Worm (Caenorhabditis elegans): ENCODE results near the gene ZK669.2.

Gene ZK669.2

ce11 chrII:7977513-7977912, 39.5 kb upstream of the ZK669.2 start:
- TF ChIP-seq pag-3 (tag; optimal IDR thresholded peaks at IDR 0.05; ENCODE audit: borderline replicate concordance, insufficient read depth), result no peak
- no peak for TF ChIP-seq lin-15B (tag; optimal IDR thresholded peaks at IDR 0.05)
- TF ChIP-seq hpl-2 (GFP tag; optimal IDR thresholded peaks at IDR 0.05), result no peak
- no peak for TF ChIP-seq grh-1 (GFP tag; IDR thresholded peaks at IDR 0.05)
- no peak for TF ChIP-seq zip-4 (GFP tag; optimal IDR thresholded peaks at IDR 0.05)
- TF ChIP-seq snu-23 (GFP tag; optimal IDR thresholded peaks at IDR 0.05), result no peak
- peak; percentile 9 for TF ChIP-seq nhr-20 (tag; optimal IDR thresholded peaks at IDR 0.05)
- TF ChIP-seq C04F5.9 (tag; optimal IDR thresholded peaks at IDR 0.05), result no peak
- TF ChIP-seq sptf-1 (tag; optimal IDR thresholded peaks at IDR 0.05), result no peak
- peak; percentile 82 for TF ChIP-seq fkh-8 (tag; optimal IDR thresholded peaks at IDR 0.05)
- no peak for TF ChIP-seq pax-3 (tag; optimal IDR thresholded peaks at IDR 0.05)
- TF ChIP-seq fkh-10 (GFP tag; optimal IDR thresholded peaks at IDR 0.05), result peak; percentile 10
- no peak for TF ChIP-seq snpc-4 (tag; optimal IDR thresholded peaks at IDR 0.05)
- TF ChIP-seq nhr-85 (tag), result no peak
- TF ChIP-seq lin-14 (GFP tag; optimal IDR thresholded peaks at IDR 0.05), result peak; percentile 7
- peak; percentile 75 for TF ChIP-seq nhr-71 (tag; optimal IDR thresholded peaks at IDR 0.05)
- no peak for TF ChIP-seq nhr-90 (tag; optimal IDR thresholded peaks at IDR 0.05; ENCODE audit: poor library complexity)
- TF ChIP-seq lsy-2 (tag; optimal IDR thresholded peaks at IDR 0.05), result peak in 1 of 2 experiments; percentile 26
- no peak for TF ChIP-seq fos-1 (tag; optimal IDR thresholded peaks at IDR 0.05)
- TF ChIP-seq hlh-17 (GFP tag; optimal IDR thresholded peaks at IDR 0.05; ENCODE audit: borderline replicate concordance), result no peak
- TF ChIP-seq ztf-4 (tag; optimal IDR thresholded peaks at IDR 0.05), result peak; percentile 11
- no peak for TF ChIP-seq dsc-1 (tag; optimal IDR thresholded peaks at IDR 0.05)
- no peak for TF ChIP-seq ets-5 (GFP tag; IDR thresholded peaks at IDR 0.05)
- TF ChIP-seq sox-4 (tag; optimal IDR thresholded peaks at IDR 0.05), result peak; percentile 61
- TF ChIP-seq nhr-19 (GFP tag; conservative IDR thresholded peaks at IDR 0.05), result no peak
- TF ChIP-seq ceh-8 (GFP tag; optimal IDR thresholded peaks at IDR 0.05), result no peak
- peak; percentile 74 for TF ChIP-seq nhr-47 (tag; optimal IDR thresholded peaks at IDR 0.05)
- TF ChIP-seq C34B4.2 (tag; optimal IDR thresholded peaks at IDR 0.05), result no peak
- TF ChIP-seq lir-3 (tag; optimal IDR thresholded peaks at IDR 0.05; ENCODE audit: poor library complexity), result no peak

ce11 chrII:7976308-7976707, 38.3 kb upstream of the ZK669.2 start, which contains the start of gene DH11.5:
Gene DH11.5, plus strand, starts transcription at chrII:7976608.
- TF ChIP-seq fos-1 (tag; optimal IDR thresholded peaks at IDR 0.05) (no peak), alr-1 (tag; optimal IDR thresholded peaks at IDR 0.05; ENCODE audit: borderline replicate concordance) (no peak), ztf-11 (tag; optimal IDR thresholded peaks at IDR 0.05) (no peak), lin-39 (tag; optimal IDR thresholded peaks at IDR 0.05) (no peak), lir-3 (tag; optimal IDR thresholded peaks at IDR 0.05; ENCODE audit: poor library complexity) (no peak), mep-1 (tag; optimal IDR thresholded peaks at IDR 0.05) (no peak), lin-15B (tag; optimal IDR thresholded peaks at IDR 0.05) (no peak), unc-30 (tag; optimal IDR thresholded peaks at IDR 0.05) (no peak), lin-35 (GFP tag; optimal IDR thresholded peaks at IDR 0.05) (no peak), fkh-4 (tag; optimal IDR thresholded peaks at IDR 0.05; ENCODE audit: borderline replicate concordance) (no peak), ceh-90 (tag; optimal IDR thresholded peaks at IDR 0.05) (no peak), unc-98 (GFP tag; IDR thresholded peaks at IDR 0.05) (no peak), elt-3 (tag; optimal IDR thresholded peaks at IDR 0.05) (no peak), egl-27 (tag; optimal IDR thresholded peaks at IDR 0.05) (no peak), grh-1 (GFP tag; IDR thresholded peaks at IDR 0.05) (no peak), nhr-77 (tag; optimal IDR thresholded peaks at IDR 0.05) (no peak), nhr-47 (tag; optimal IDR thresholded peaks at IDR 0.05) (no peak)
